Worm (Caenorhabditis elegans): ENCODE results near the gene W02F12.8.
A peak's percentile ranks its signal among the peaks of the same experiment; 100 is the strongest.

W02F12.8 gene

DNA sequence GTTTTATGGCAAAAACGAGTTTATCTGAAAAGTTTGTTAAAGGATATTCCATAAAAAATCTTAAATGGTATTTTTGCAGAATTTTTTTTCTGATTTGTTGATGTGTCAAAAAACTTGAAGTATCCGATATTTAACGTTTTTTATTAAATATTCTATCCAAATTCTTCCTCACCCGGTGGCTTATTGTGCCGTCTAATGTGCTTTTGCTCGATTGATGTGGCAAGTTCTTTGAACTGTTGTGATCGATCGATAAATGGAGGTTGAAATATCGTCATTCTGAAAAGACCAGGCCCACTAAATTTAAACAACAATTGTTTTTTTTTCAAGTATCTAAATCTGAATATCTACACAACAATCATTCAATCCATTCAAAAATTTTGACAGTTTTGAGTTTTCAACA, 39.4 kb downstream of the W02F12.8 start, which contains the start of gene syx-18 (continued):
- TF ChIP-seq Y53G8AR.9 (GFP tag; conservative IDR thresholded peaks at IDR 0.05) (peak; percentile 73), Y95B8A.8 (GFP tag; IDR thresholded peaks at IDR 0.05) (no peak), rcor-1 (GFP tag; IDR thresholded peaks at IDR 0.05) (peak; percentile 30; the same call in 1 of the 2 replicates), repo-1 (tag; optimal IDR thresholded peaks at IDR 0.05) (peak; percentile 32), madf-6 (GFP tag; IDR thresholded peaks at IDR 0.05) (peak; percentile 53), C17E4.6 (GFP tag; IDR thresholded peaks at IDR 0.05) (no peak), hsf-1 (GFP tag; IDR thresholded peaks at IDR 0.05) (0 out of 2 replicates have a peak, but pooled peaks have one; percentile 48), madf-8 (GFP tag; conservative IDR thresholded peaks at IDR 0.05) (no peak), B0336.3 (GFP tag; IDR thresholded peaks at IDR 0.05) (peak; percentile 33; the same call in 1 of the 2 replicates), hlh-12 (tag; optimal IDR thresholded peaks at IDR 0.05) (no peak), nfya-1 (tag; optimal IDR thresholded peaks at IDR 0.05; ENCODE audit: borderline replicate concordance, insufficient read depth) (no peak)

DNA sequence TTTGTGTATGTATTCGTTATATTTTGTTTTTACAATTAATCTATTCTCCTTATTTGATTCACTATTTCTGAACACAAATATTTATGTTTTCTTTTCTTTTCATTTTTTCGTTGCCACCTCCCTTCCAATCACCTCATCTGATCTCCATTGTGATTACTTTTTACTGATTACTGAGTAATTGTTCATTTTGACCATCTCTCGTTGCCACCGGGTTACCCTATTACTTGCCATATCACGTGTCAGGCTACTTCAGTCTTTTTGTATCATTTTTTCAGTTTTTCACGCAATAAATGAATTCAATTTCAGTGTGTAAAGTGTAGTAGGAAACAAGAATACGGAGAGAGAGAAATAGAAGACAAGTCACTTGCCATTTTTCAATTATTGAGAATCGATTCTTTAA, 42.5 kb downstream of the W02F12.8 start, which contains the start of gene T10H9.8:
Gene T10H9.8 (plus strand): TSS at position 301 of the 400 bp plus-strand sequence.
- TF ChIP-seq cebp-2 (GFP tag; IDR thresholded peaks at IDR 0.05), result no peak
- TF ChIP-seq ztf-26 (tag; optimal IDR thresholded peaks at IDR 0.05), result peak; percentile 48

DNA sequence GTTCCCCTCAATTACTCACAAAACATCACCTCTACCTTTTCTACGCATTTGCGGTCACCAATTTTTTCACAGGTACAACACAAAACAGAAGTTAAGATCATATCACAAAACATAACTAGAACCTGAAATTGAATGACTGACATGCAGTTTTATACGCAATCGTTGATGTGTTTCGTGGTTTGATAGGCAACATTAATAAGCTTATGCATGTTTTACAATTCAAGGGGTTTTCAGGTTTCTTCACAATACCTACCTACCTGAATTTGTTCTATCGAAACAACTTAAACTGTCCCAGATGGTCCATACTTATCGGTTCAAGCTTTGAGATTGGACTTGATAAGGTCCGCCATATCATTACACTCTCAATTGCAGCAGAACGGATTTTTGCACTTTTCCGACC, 44.1 kb downstream of the W02F12.8 start:
- TF ChIP-seq him-1 (tag; optimal IDR thresholded peaks at IDR 0.05) (no peak), nhr-90 (tag; optimal IDR thresholded peaks at IDR 0.05) (no peak), madf-3 (GFP tag; IDR thresholded peaks at IDR 0.05) (no peak)

DNA sequence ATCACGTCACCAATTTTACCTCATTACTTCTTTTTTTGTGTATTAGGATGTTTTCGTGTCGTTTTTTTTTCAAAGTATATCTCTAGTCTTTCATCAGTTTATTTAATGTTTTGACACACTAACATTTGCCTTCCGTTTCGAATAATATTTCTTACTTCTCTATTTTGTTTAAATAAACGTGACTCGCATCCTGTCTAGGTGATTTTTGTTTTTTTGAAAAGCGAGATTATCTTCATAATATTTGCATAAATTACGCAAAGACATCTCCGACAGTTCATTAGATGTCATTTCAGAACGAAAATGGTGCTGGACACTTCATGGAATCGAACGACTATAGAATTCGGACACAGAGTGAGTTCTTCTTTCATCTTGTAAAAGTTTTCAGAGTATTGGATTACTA, 45.3 kb downstream of the W02F12.8 start, which contains the start of gene T10H9.1:
Gene T10H9.1 (plus strand): TSS at position 301 of the 400 bp plus-strand sequence.
- no peak for TF ChIP-seq hlh-26 (GFP tag; conservative IDR thresholded peaks at IDR 0.05)
- no peak for TF ChIP-seq snpc-1.1 (tag; optimal IDR thresholded peaks at IDR 0.05; ENCODE audit: insufficient read depth)
- no peak for TF ChIP-seq mxl-1 (tag; optimal IDR thresholded peaks at IDR 0.05)
- TF ChIP-seq mes-4 (tag; optimal IDR thresholded peaks at IDR 0.05), result no peak
- TF ChIP-seq attf-6 (GFP tag; IDR thresholded peaks at IDR 0.05), result no peak
- no peak for TF ChIP-seq F33H1.4 (GFP tag; IDR thresholded peaks at IDR 0.05)
- no peak for TF ChIP-seq tlf-1 (GFP tag; optimal IDR thresholded peaks at IDR 0.05)
- no peak for TF ChIP-seq mel-28 (tag; optimal IDR thresholded peaks at IDR 0.05; ENCODE audit: borderline replicate concordance)
- no peak for TF ChIP-seq nhr-120 (GFP tag; IDR thresholded peaks at IDR 0.05)

DNA sequence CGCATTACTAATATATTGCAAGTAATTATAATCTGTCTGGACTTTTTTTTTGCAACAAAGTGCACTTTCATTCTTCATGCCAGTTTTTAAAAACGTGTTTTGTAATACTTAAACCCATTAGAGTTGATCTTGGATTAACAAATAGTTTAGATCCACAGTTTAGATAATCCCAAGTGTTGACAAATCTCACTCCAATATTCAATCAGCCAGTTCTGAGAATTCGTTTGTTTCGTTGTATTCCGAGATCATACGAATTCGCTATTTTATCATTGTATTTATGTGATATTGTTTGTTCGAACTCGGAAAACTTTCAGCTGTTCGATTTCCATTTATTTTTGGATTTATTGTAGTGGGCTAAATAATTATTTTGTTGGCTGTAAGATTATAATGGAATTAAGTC, 48.8 kb downstream of the W02F12.8 start:
- no peak for TF ChIP-seq hmg-1.2 (GFP tag; IDR thresholded peaks at IDR 0.05)
- TF ChIP-seq bed-1 (GFP tag; IDR thresholded peaks at IDR 0.05), result no peak
- TF ChIP-seq F37B4.10 (GFP tag; IDR thresholded peaks at IDR 0.05), result no peak
- TF ChIP-seq ztf-25 (GFP tag; IDR thresholded peaks at IDR 0.05), result no peak
- TF ChIP-seq C06A6.2 (GFP tag; conservative IDR thresholded peaks at IDR 0.05), result no peak
- TF ChIP-seq nhr-120 (GFP tag; IDR thresholded peaks at IDR 0.05), result no peak
- no peak for TF ChIP-seq ZK185.1 (tag; optimal IDR thresholded peaks at IDR 0.05; ENCODE audit: poor library complexity, severe bottlenecking)
- TF ChIP-seq unc-130 (GFP tag; optimal IDR thresholded peaks at IDR 0.05), result no peak
- TF ChIP-seq lag-1 (GFP tag; IDR thresholded peaks at IDR 0.05), result no peak
- no peak for TF ChIP-seq ceh-91 (GFP tag; IDR thresholded peaks at IDR 0.05)
- no peak for TF ChIP-seq pbrm-1 (GFP tag; IDR thresholded peaks at IDR 0.05)

Data from whole organism, young adult.